Fruit fly (Drosophila melanogaster): Measurements from ENCODE around the gene CG34124.

CG34124 gene

DNA sequence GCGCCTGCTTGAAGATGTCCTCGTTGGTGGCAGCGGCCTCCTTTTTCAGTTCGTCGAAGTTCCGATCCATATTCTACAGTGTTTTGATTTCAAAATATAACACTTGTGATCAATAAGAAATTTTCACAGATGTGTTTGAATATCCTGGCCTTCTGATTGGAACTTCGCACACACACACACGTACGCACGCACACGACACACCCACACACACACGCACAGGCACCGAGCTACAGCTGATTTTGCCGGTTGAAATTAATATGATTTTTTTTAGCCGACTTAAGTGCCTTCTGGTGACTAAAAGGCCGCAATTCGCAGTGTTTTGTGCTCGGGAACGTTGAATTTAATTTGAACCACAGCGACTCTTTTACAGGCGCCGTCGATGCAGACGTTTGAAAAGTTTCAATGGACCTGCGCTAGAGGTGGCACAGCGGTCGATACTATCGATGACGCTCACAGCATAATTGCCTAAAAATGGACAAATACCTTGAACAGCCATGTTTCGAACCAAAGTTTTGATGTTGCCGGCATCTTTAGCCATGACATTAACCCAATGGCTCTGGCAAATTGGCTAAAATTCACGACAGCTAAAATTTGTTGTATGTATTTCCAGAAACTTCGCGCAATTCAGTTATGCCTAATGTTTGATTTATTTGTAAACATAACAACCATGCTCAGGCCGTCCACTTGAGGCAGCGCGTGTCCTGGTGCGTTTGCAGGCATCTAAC, 51.3 kb downstream of the CG34124 start, which contains the start of gene Rtnl1 (continued):
- TF ChIP-seq CG1792 (GFP tag; optimal IDR thresholded peaks at IDR 0.05) (peak; percentile 10), CG32767 (GFP tag; IDR thresholded peaks at IDR 0.05) (no peak), Ptx1 (GFP tag; IDR thresholded peaks at IDR 0.05) (no peak), eyg (GFP tag; optimal IDR thresholded peaks at IDR 0.05) (no peak), btn (GFP tag; optimal IDR thresholded peaks at IDR 0.05) (no peak), CG10565 (GFP tag; optimal IDR thresholded peaks at IDR 0.05) (no peak), Usf (GFP tag; optimal IDR thresholded peaks at IDR 0.05) (no peak), ranshi (GFP tag; IDR thresholded peaks at IDR 0.05) (no peak), E2f1 (GFP tag; IDR thresholded peaks at IDR 0.05) (no peak), CG3838 (GFP tag; optimal IDR thresholded peaks at IDR 0.05) (no peak), CG14710 (tag; optimal IDR thresholded peaks at IDR 0.05) (peak; percentile 68), Kr (GFP tag; optimal IDR thresholded peaks at IDR 0.05) (no peak), CG17385 (GFP tag; optimal IDR thresholded peaks at IDR 0.05) (no peak), CG2678 (tag; optimal IDR thresholded peaks at IDR 0.05) (no peak), CG1832 (GFP tag; optimal IDR thresholded peaks at IDR 0.05) (no peak), nerfin-2 (GFP tag; IDR thresholded peaks at IDR 0.05; ENCODE audit: partially characterized antibody) (peak; percentile 42; the same call in 1 of the 2 replicates), CoRest (tag; optimal IDR thresholded peaks at IDR 0.05) (peak; percentile 48), crol (GFP tag; IDR thresholded peaks at IDR 0.05) (no peak), gcm (GFP tag; optimal IDR thresholded peaks at IDR 0.05) (peak; percentile 3), Med (GFP tag) (peak; percentile 91), Nf-YC (tag; optimal IDR thresholded peaks at IDR 0.05) (peak; percentile 65), CG15514 (GFP tag; optimal IDR thresholded peaks at IDR 0.05) (peak; percentile 84), CG1529 (GFP tag; optimal IDR thresholded peaks at IDR 0.05) (no peak), CG13296 (GFP tag; optimal IDR thresholded peaks at IDR 0.05) (no peak), D19A (tag; optimal IDR thresholded peaks at IDR 0.05) (no peak), Blimp-1 (GFP tag; optimal IDR thresholded peaks at IDR 0.05) (no peak), Adf1 (GFP tag; IDR thresholded peaks at IDR 0.05) (peak; percentile 31; the same call in 1 of the 2 replicates), so (GFP tag; IDR thresholded peaks at IDR 0.05) (no peak), CG17912 (GFP tag; optimal IDR thresholded peaks at IDR 0.05) (no peak), Side (GFP tag; optimal IDR thresholded peaks at IDR 0.05) (peak; percentile 3), zen2 (GFP tag; IDR thresholded peaks at IDR 0.05; ENCODE audit: partially characterized antibody) (peak; percentile 79), dpn (GFP tag; optimal IDR thresholded peaks at IDR 0.05) (peak; percentile 42 to 52), CG15601 (tag; optimal IDR thresholded peaks at IDR 0.05) (peak; percentile 42), dm (GFP tag; optimal IDR thresholded peaks at IDR 0.05) (peak; percentile 40), CG12744 (GFP tag; optimal IDR thresholded peaks at IDR 0.05) (peak; percentile 46), CG30431 (GFP tag; optimal IDR thresholded peaks at IDR 0.05) (no peak), CG6175 (GFP tag; IDR thresholded peaks at IDR 0.05) (0 out of 3 replicates have a peak, but pooled peaks have one; percentile 7), cad (GFP tag; optimal IDR thresholded peaks at IDR 0.05) (no peak), sqz (GFP tag; optimal IDR thresholded peaks at IDR 0.05) (no peak), Rx (GFP tag; IDR thresholded peaks at IDR 0.05) (no peak), Dip3 (GFP tag; optimal IDR thresholded peaks at IDR 0.05) (peak; percentile 11), CTCF (GFP tag; optimal IDR thresholded peaks at IDR 0.05) (peak; percentile 78), CG11560 (tag; IDR thresholded peaks at IDR 0.05) (0 out of 3 replicates have a peak, but pooled peaks have one; percentile 9), NfI (GFP tag; optimal IDR thresholded peaks at IDR 0.05) (no peak), CG17328 (GFP tag; IDR thresholded peaks at IDR 0.05) (no peak), CG13287 (GFP tag; IDR thresholded peaks at IDR 0.05; ENCODE audit: partially characterized antibody) (peak; percentile 97), insv (GFP tag; optimal IDR thresholded peaks at IDR 0.05) (peak; percentile 87 to 98), CG12942 (GFP tag; optimal IDR thresholded peaks at IDR 0.05) (no peak), CG9727 (GFP tag; optimal IDR thresholded peaks at IDR 0.05) (peak; percentile 25), seq (GFP tag; IDR thresholded peaks at IDR 0.05) (no peak)

All from whole organism, embryonic.